Worm (Caenorhabditis elegans) whole organism, early embryonic: ENCODE data around the gene cyp-33D1.

Source experiments
- ama-1 ChIP-seq: fragments of 150-350 bp; optimal IDR thresholded peaks from 2 replicates; lab custom pipeline; 2014
- flt-1 ChIP-seq: fragments of 200-800 bp; sonication (Bioruptor generic); IDR thresholded peaks from 2 replicates; pipeline ENCODE4 v1.3.6; 2022; ENCODE audit warnings: missing genetic modification characterization, missing compliant biosample characterization
- hmg-4 ChIP-seq: fragments of 200-800 bp; sonication (Bioruptor generic); optimal IDR thresholded peaks from 2 replicates; lab custom pipeline; 2018; ENCODE audit warnings: mild to moderate bottlenecking, missing genetic modification characterization, missing compliant biosample characterization

- TF ChIP-seq hmg-4 (GFP tag; lab: Kevin White, UChicago) (no peak), flt-1 (no peak), ama-1 (lab: Kevin White, UChicago) (no peak)
Measured at ce11 chrV:16218972-16219757, 43.5 kb upstream of the cyp-33D1 start, which contains the start of gene glc-1.
